Worm (Caenorhabditis elegans) whole organism, L2 larva: Measurements from ENCODE around the gene flp-10.

Experiments used
- ama-1 ChIP-seq: fragments of 150-350 bp; optimal IDR thresholded peaks from 2 replicates; lab custom pipeline; 2018; ENCODE audit warnings: inconsistent platforms
- ceh-16 ChIP-seq: fragments of 150-350 bp; optimal IDR thresholded peaks from 2 replicates; lab custom pipeline; 2014; ENCODE audit warnings: missing biosample characterization, missing genetic modification characterization
- dmd-4 ChIP-seq: sonication (generic microtip); optimal IDR thresholded peaks from 2 replicates; lab custom pipeline; 2017; ENCODE audit warnings: missing biosample characterization, missing genetic modification characterization
- lin-13 ChIP-seq: fragments of 150-350 bp; optimal IDR thresholded peaks from 2 replicates; lab custom pipeline; 2014; ENCODE audit warnings: missing biosample characterization, missing genetic modification reagents, missing genetic modification characterization
- nhr-10 ChIP-seq: sonication (generic microtip); optimal IDR thresholded peaks from 2 replicates; lab custom pipeline; 2017; ENCODE audit warnings: missing biosample characterization, missing genetic modification characterization
- nhr-21 ChIP-seq: fragments of 150-350 bp; optimal IDR thresholded peaks from 2 replicates; lab custom pipeline; 2014; ENCODE audit warnings: missing biosample characterization, missing genetic modification characterization
- nhr-25 ChIP-seq: fragments of 150-350 bp; sonication (generic microtip); optimal IDR thresholded peaks from 3 replicates; lab custom pipeline; 2014; ENCODE audit warnings: missing biosample characterization, missing genetic modification characterization
- nhr-6 ChIP-seq: fragments of 150-350 bp; optimal IDR thresholded peaks from 2 replicates; lab custom pipeline; 2014; ENCODE audit warnings: missing biosample characterization, missing genetic modification characterization
- peb-1 ChIP-seq: fragments of 150-350 bp; optimal IDR thresholded peaks from 2 replicates; lab custom pipeline; 2014; ENCODE audit warnings: missing biosample characterization, missing genetic modification characterization
- unc-62 ChIP-seq: fragments of 150-350 bp; optimal IDR thresholded peaks from 2 replicates; lab custom pipeline; 2014; ENCODE audit warnings: missing biosample characterization, missing genetic modification reagents, missing genetic modification characterization
- zag-1 ChIP-seq: fragments of 150-350 bp; optimal IDR thresholded peaks from 2 replicates; lab custom pipeline; 2014; ENCODE audit warnings: missing biosample characterization, missing genetic modification characterization

- TF ChIP-seq lin-13 (GFP tag; lab: Kevin White, UChicago): no peak
- TF ChIP-seq nhr-25: no peak
- no peak for TF ChIP-seq ceh-16
- TF ChIP-seq peb-1 (tag; lab: Kevin White, UChicago): no peak
- TF ChIP-seq ama-1 (lab: Kevin White, UChicago): no peak
- TF ChIP-seq unc-62 (GFP tag; lab: Kevin White, UChicago): no peak
- TF ChIP-seq zag-1: no peak
- no peak for TF ChIP-seq nhr-10 (tag; lab: Kevin White, UChicago)
- no peak for TF ChIP-seq nhr-21 (tag; lab: Kevin White, UChicago)
- TF ChIP-seq dmd-4 (tag; lab: Kevin White, UChicago): no peak
- no peak for TF ChIP-seq nhr-6
Observed at ce11 chrIV:7830151-7830550, 38.6 kb upstream of the flp-10 start, which contains the start of gene mvb-12.
